Worm (Caenorhabditis elegans): ENCODE data around the gene haly-1.

DNA sequence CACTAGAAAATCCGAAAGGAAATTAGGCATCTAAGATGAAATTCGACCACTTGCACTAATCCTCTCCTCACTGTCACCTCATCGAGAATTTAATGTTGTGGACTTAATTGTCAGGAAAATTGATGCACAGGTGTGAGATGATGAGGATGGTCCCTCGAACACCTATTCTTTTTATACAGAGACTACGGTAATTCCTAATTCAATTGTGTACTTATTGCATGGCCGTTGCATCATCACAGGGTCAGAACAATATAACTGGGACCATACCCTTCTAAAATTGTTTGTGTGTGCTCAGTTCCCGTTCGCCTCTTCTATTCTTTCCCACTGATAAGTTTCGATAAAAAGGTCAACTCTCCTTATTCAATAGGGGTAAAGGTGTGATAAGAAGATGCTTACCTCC is 52.3 kb downstream of the haly-1 start:
- TF ChIP-seq elt-1 (tag; optimal IDR thresholded peaks at IDR 0.05) (no peak), nhr-11 (tag; optimal IDR thresholded peaks at IDR 0.05) (no peak), nhr-28 (tag; optimal IDR thresholded peaks at IDR 0.05) (no peak), elt-3 (tag; optimal IDR thresholded peaks at IDR 0.05) (no peak), ceh-9 (tag; optimal IDR thresholded peaks at IDR 0.05) (no peak), R02D3.7 (tag; optimal IDR thresholded peaks at IDR 0.05) (no peak), aly-2 (tag; optimal IDR thresholded peaks at IDR 0.05) (no peak), nhr-23 (tag; optimal IDR thresholded peaks at IDR 0.05) (no peak), ceh-28 (tag; optimal IDR thresholded peaks at IDR 0.05) (no peak), ama-1 (optimal IDR thresholded peaks at IDR 0.05) (no peak), egl-27 (tag; optimal IDR thresholded peaks at IDR 0.05) (no peak)

All from whole organism, L3 larva.